Worm (Caenorhabditis elegans) whole organism, L1 larva: Measurements from ENCODE around the gene clec-180.

Experiments used
- C04F5.9 ChIP-seq: sonication (generic microtip); optimal IDR thresholded peaks from 2 replicates; lab custom pipeline; 2016; ENCODE audit warnings: missing genetic modification characterization, missing compliant biosample characterization
- F16B12.6 ChIP-seq: fragments of 150-350 bp; optimal IDR thresholded peaks from 2 replicates; lab custom pipeline; 2014; ENCODE audit warnings: missing biosample characterization, missing genetic modification characterization
- Y116A8C.19 ChIP-seq: sonication (generic microtip); optimal IDR thresholded peaks from 2 replicates; lab custom pipeline; 2016; ENCODE audit warnings: missing compliant biosample characterization, missing genetic modification characterization, borderline replicate concordance
- aha-1 ChIP-seq: fragments of 150-350 bp; optimal IDR thresholded peaks from 2 replicates; lab custom pipeline; 2014; ENCODE audit warnings: missing biosample characterization, missing genetic modification characterization
- alr-1 ChIP-seq: fragments of 200-800 bp; sonication (Bioruptor generic); optimal IDR thresholded peaks from 2 replicates; lab custom pipeline; 2018; ENCODE audit warnings: borderline replicate concordance, mild to moderate bottlenecking, missing genetic modification characterization, missing compliant biosample characterization
- blmp-1 ChIP-seq: fragments of 150-350 bp; optimal IDR thresholded peaks from 2 replicates; lab custom pipeline; 2014; ENCODE audit warnings: missing biosample characterization, missing genetic modification characterization
- ceh-63 ChIP-seq: fragments of 200-800 bp; sonication (Bioruptor generic); optimal IDR thresholded peaks from 2 replicates; lab custom pipeline; 2018; ENCODE audit warnings: mild to moderate bottlenecking, missing genetic modification characterization, missing compliant biosample characterization
- ceh-8 ChIP-seq: fragments of 200-800 bp; sonication (Bioruptor generic); optimal IDR thresholded peaks from 2 replicates; lab custom pipeline; 2018; ENCODE audit warnings: mild to moderate bottlenecking, missing genetic modification characterization, moderate library complexity, missing compliant biosample characterization
- ceh-82 ChIP-seq, 3 experiments: fragments of 150-350 bp in 1 of 3; sonication (generic microtip) in 2 of 3; optimal IDR thresholded peaks; 2 replicates each; lab custom pipeline; 2014 to 2017; ENCODE audit warnings: missing biosample characterization in 3 of 3, missing genetic modification characterization in 3 of 3
- ceh-88 ChIP-seq: fragments of 200-800 bp; sonication (Bioruptor generic); IDR thresholded peaks from 2 replicates; pipeline ENCODE4 v1.3.6; 2022; ENCODE audit warnings: missing genetic modification characterization, missing compliant biosample characterization
- ceh-90 ChIP-seq: sonication (generic microtip); optimal IDR thresholded peaks from 2 replicates; lab custom pipeline; 2016; ENCODE audit warnings: missing genetic modification characterization, missing compliant biosample characterization
- ces-1 ChIP-seq: fragments of 150-350 bp; optimal IDR thresholded peaks from 2 replicates; lab custom pipeline; 2014; ENCODE audit warnings: missing biosample characterization, missing genetic modification reagents, missing genetic modification characterization
- dpl-1 ChIP-seq, 3 experiments: fragments of 150-350 bp in 2 of 3; sonication (generic microtip) in 1 of 3; optimal IDR thresholded peaks; 2 replicates each; lab custom pipeline; 2014 to 2017; ENCODE audit warnings: missing biosample characterization in 3 of 3, missing genetic modification characterization in 3 of 3, missing genetic modification reagents in 3 of 3
- efl-1 ChIP-seq, 4 experiments: fragments of 150-350 bp; optimal IDR thresholded peaks in 3 of 4; peaks in 1 of 4; 1 replicate in 1 of 4; 2 replicates in 3 of 4; lab custom pipeline; 2014; ENCODE audit warnings: missing biosample characterization in 2 of 4, missing genetic modification characterization in 2 of 4, missing genetic modification reagents in 2 of 4
- efl-3 ChIP-seq: fragments of 200-800 bp; sonication (Bioruptor generic); optimal IDR thresholded peaks from 2 replicates; lab custom pipeline; 2018; ENCODE audit warnings: mild to moderate bottlenecking, missing genetic modification characterization, missing compliant biosample characterization
- egl-13 ChIP-seq: sonication (generic microtip); optimal IDR thresholded peaks from 2 replicates; lab custom pipeline; 2016; ENCODE audit warnings: missing genotype, missing genetic modification reagents, missing genetic modification characterization, missing compliant biosample characterization
- egl-27 ChIP-seq, 2 experiments: fragments of 150-350 bp in 1 of 2; sonication (generic microtip); optimal IDR thresholded peaks; 3 replicates each; lab custom pipeline; 2017 to 2018; ENCODE audit warnings: missing biosample characterization in 2 of 2, missing genetic modification characterization in 2 of 2, missing genetic modification reagents in 2 of 2
- ets-5 ChIP-seq: fragments of 200-800 bp; sonication (Bioruptor generic); IDR thresholded peaks from 2 replicates; pipeline ENCODE4 v1.3.6; 2022; ENCODE audit warnings: missing genetic modification characterization, missing compliant biosample characterization
- fkh-4 ChIP-seq: sonication (generic microtip); optimal IDR thresholded peaks from 2 replicates; lab custom pipeline; 2016; ENCODE audit warnings: missing compliant biosample characterization, missing genetic modification characterization, borderline replicate concordance
- fos-1 ChIP-seq: fragments of 150-350 bp; optimal IDR thresholded peaks from 2 replicates; lab custom pipeline; 2014; ENCODE audit warnings: missing biosample characterization, missing genetic modification characterization
- hlh-4 ChIP-seq: sonication (generic microtip); optimal IDR thresholded peaks from 2 replicates; lab custom pipeline; 2016; ENCODE audit warnings: mild to moderate bottlenecking, missing genetic modification characterization, missing compliant biosample characterization
- irx-1 ChIP-seq: sonication (generic microtip); optimal IDR thresholded peaks from 2 replicates; lab custom pipeline; 2016; ENCODE audit warnings: missing genetic modification characterization, missing compliant biosample characterization
- isw-1 ChIP-seq: fragments of 200-800 bp; sonication (Bioruptor generic); IDR thresholded peaks from 2 replicates; pipeline ENCODE4 v1.3.6; 2022; ENCODE audit warnings: missing genetic modification characterization, missing compliant biosample characterization
- lin-13 ChIP-seq: fragments of 150-350 bp; optimal IDR thresholded peaks from 2 replicates; lab custom pipeline; 2014; ENCODE audit warnings: missing biosample characterization, missing genetic modification reagents, missing genetic modification characterization
- lin-14 ChIP-seq: fragments of 200-800 bp; sonication (Bioruptor generic); optimal IDR thresholded peaks from 2 replicates; lab custom pipeline; 2018; ENCODE audit warnings: mild to moderate bottlenecking, missing genetic modification characterization, moderate library complexity, missing compliant biosample characterization
- lin-15B ChIP-seq: fragments of 150-350 bp; sonication (generic microtip); optimal IDR thresholded peaks from 3 replicates; lab custom pipeline; 2014; ENCODE audit warnings: missing biosample characterization, missing genetic modification characterization
- lin-35 ChIP-seq, 2 experiments: fragments of 150-350 bp; optimal IDR thresholded peaks; 2 replicates each; lab custom pipeline; 2014; ENCODE audit warnings: missing biosample characterization in 2 of 2, missing genetic modification characterization in 2 of 2, missing genetic modification reagents in 2 of 2
- lir-3 ChIP-seq: sonication (generic microtip); optimal IDR thresholded peaks from 2 replicates; lab custom pipeline; 2016; ENCODE audit warnings: mild to moderate bottlenecking, missing genetic modification characterization, moderate library complexity, missing compliant biosample characterization; ENCODE audit not compliant: poor library complexity
- lsy-2 ChIP-seq, 2 experiments: fragments of 150-350 bp; optimal IDR thresholded peaks; 2 replicates each; lab custom pipeline; 2014; ENCODE audit warnings: missing biosample characterization in 2 of 2, missing genetic modification characterization in 2 of 2
- mep-1 ChIP-seq: fragments of 150-350 bp; optimal IDR thresholded peaks from 2 replicates; lab custom pipeline; 2014; ENCODE audit warnings: missing biosample characterization, missing genetic modification characterization
- nhr-12 ChIP-seq: sonication (generic microtip); optimal IDR thresholded peaks from 2 replicates; lab custom pipeline; 2017; ENCODE audit warnings: missing biosample characterization, missing genetic modification characterization
- nhr-77 ChIP-seq: fragments of 150-350 bp; optimal IDR thresholded peaks from 2 replicates; lab custom pipeline; 2014; ENCODE audit warnings: missing biosample characterization, missing genetic modification characterization
- nhr-90 ChIP-seq: sonication (generic microtip); optimal IDR thresholded peaks from 2 replicates; lab custom pipeline; 2016; ENCODE audit warnings: mild to moderate bottlenecking, missing genetic modification characterization, missing compliant biosample characterization; ENCODE audit not compliant: poor library complexity
- pag-3 ChIP-seq: sonication (generic microtip); optimal IDR thresholded peaks from 2 replicates; lab custom pipeline; 2017; ENCODE audit warnings: missing genetic modification characterization, mild to moderate bottlenecking, missing compliant biosample characterization, antibody characterized with exemption, borderline replicate concordance; ENCODE audit not compliant: insufficient read depth
- pax-3 ChIP-seq: fragments of 200-800 bp; sonication (Bioruptor generic); optimal IDR thresholded peaks from 2 replicates; lab custom pipeline; 2018; ENCODE audit warnings: mild to moderate bottlenecking, missing genetic modification characterization, moderate library complexity, missing compliant biosample characterization
- pqm-1 ChIP-seq: sonication (generic microtip); optimal IDR thresholded peaks from 3 replicates; lab custom pipeline; 2017; ENCODE audit warnings: missing biosample characterization, missing genetic modification characterization
- skn-1 ChIP-seq: fragments of 150-350 bp; optimal IDR thresholded peaks from 2 replicates; lab custom pipeline; 2014; ENCODE audit warnings: missing biosample characterization, missing genetic modification characterization
- snpc-4 ChIP-seq: fragments of 150-350 bp; optimal IDR thresholded peaks from 2 replicates; lab custom pipeline; 2014; ENCODE audit warnings: missing biosample characterization, missing genetic modification characterization
- snu-23 ChIP-seq: sonication (generic microtip); optimal IDR thresholded peaks from 2 replicates; lab custom pipeline; 2016; ENCODE audit warnings: missing genetic modification characterization, missing compliant biosample characterization
- sox-4 ChIP-seq: sonication (generic microtip); optimal IDR thresholded peaks from 2 replicates; lab custom pipeline; 2016; ENCODE audit warnings: missing genetic modification characterization, missing compliant biosample characterization
- sup-37 ChIP-seq: fragments of 200-800 bp; sonication (Bioruptor generic); optimal IDR thresholded peaks from 2 replicates; lab custom pipeline; 2018; ENCODE audit warnings: mild to moderate bottlenecking, missing genetic modification characterization, missing compliant biosample characterization
- swsn-7 ChIP-seq: sonication (generic microtip); optimal IDR thresholded peaks from 2 replicates; lab custom pipeline; 2016; ENCODE audit warnings: missing genetic modification characterization, missing compliant biosample characterization
- unc-30 ChIP-seq: sonication (generic microtip); optimal IDR thresholded peaks from 2 replicates; lab custom pipeline; 2017; ENCODE audit warnings: missing biosample characterization, missing genetic modification characterization
- unc-86 ChIP-seq: sonication (generic microtip); optimal IDR thresholded peaks from 2 replicates; lab custom pipeline; 2016; ENCODE audit warnings: missing genetic modification characterization, missing compliant biosample characterization
- unc-98 ChIP-seq: fragments of 200-800 bp; sonication (Bioruptor generic); IDR thresholded peaks from 2 replicates; pipeline ENCODE4 v1.3.6; 2022; ENCODE audit warnings: missing genetic modification characterization, missing compliant biosample characterization
- zip-4 ChIP-seq: fragments of 200-800 bp; sonication (Bioruptor generic); optimal IDR thresholded peaks from 2 replicates; lab custom pipeline; 2018; ENCODE audit warnings: mild to moderate bottlenecking, missing genetic modification characterization, moderate library complexity, missing compliant biosample characterization

clec-180 gene

ce11 chrIV:7558653-7559052 is 10.0 kb upstream of the clec-180 start:
- TF ChIP-seq blmp-1 (no peak), ceh-63 (GFP tag; lab: Kevin White, UChicago) (no peak), fkh-4 (no peak), nhr-77 (tag; lab: Kevin White, UChicago) (no peak), F16B12.6 (tag; lab: Kevin White, UChicago) (no peak), ceh-90 (no peak), sox-4 (tag; lab: Kevin White, UChicago) (no peak), unc-30 (tag; lab: Kevin White, UChicago) (no peak), lir-3 (tag; lab: Kevin White, UChicago) (no peak), isw-1 (GFP tag; lab: Robert Waterston, UW) (no peak), snpc-4 (tag; lab: Kevin White, UChicago) (no peak), fos-1 (tag; lab: Kevin White, UChicago) (no peak), egl-27 (tag; optimal IDR thresholded peaks at IDR 0.05; lab: Kevin White, UChicago) (no peak), ces-1 (GFP tag; lab: Kevin White, UChicago) (no peak)
- TF ChIP-seq, all 84 proteins: peak for 0

ce11 chrIV:7559237-7559636 is 9.5 kb upstream of the clec-180 start:
- TF ChIP-seq zip-4 (GFP tag; lab: Kevin White, UChicago) (no peak), blmp-1 (peak; percentile 45)

- TF ChIP-seq C04F5.9 (tag; lab: Kevin White, UChicago) (no peak), ets-5 (GFP tag; lab: Robert Waterston, UW) (no peak), lin-13 (no peak), swsn-7 (tag; lab: Kevin White, UChicago) (no peak), ces-1 (GFP tag; lab: Kevin White, UChicago) (no peak), dpl-1 (GFP tag; optimal IDR thresholded peaks at IDR 0.05; lab: Kevin White, UChicago) (peak; percentile 4 to 67 (median 29)), lin-14 (GFP tag; lab: Kevin White, UChicago) (peak; percentile 16), lin-35 (GFP tag; optimal IDR thresholded peaks at IDR 0.05; lab: Kevin White, UChicago) (peak; percentile 20 to 78), unc-30 (tag; lab: Kevin White, UChicago) (no peak), efl-1 (optimal IDR thresholded peaks at IDR 0.05; lab: Kevin White, UChicago) (peak; percentile 40 to 63), efl-1 (GFP tag; optimal IDR thresholded peaks at IDR 0.05 in 1 of 2; lab: Kevin White, UChicago) (peak in 1 of 2 experiments; percentile 33), hlh-4 (tag; lab: Kevin White, UChicago) (no peak), blmp-1 (peak; percentile 69), efl-3 (GFP tag; lab: Kevin White, UChicago) (no peak), mep-1 (tag; lab: Kevin White, UChicago) (peak; percentile 28), nhr-90 (tag; lab: Kevin White, UChicago) (no peak), nhr-77 (tag; lab: Kevin White, UChicago) (peak; percentile 48), Y116A8C.19 (tag; lab: Kevin White, UChicago) (no peak), fkh-4 (no peak), egl-13 (no peak), lsy-2 (tag; optimal IDR thresholded peaks at IDR 0.05; lab: Kevin White, UChicago) (peak; percentile 8 to 86), fos-1 (tag; lab: Kevin White, UChicago) (no peak), pqm-1 (tag; lab: Kevin White, UChicago) (no peak), aha-1 (no peak), lir-3 (tag; lab: Kevin White, UChicago) (no peak), zip-4 (GFP tag; lab: Kevin White, UChicago) (no peak), snu-23 (GFP tag; lab: Kevin White, UChicago) (peak; percentile 29), unc-98 (GFP tag; lab: Robert Waterston, UW) (no peak), lin-15B (tag; lab: Kevin White, UChicago) (peak; percentile 80), ceh-8 (GFP tag; lab: Kevin White, UChicago) (no peak), pax-3 (tag; lab: Kevin White, UChicago) (no peak), irx-1 (tag; lab: Kevin White, UChicago) (no peak), sox-4 (tag; lab: Kevin White, UChicago) (no peak), skn-1 (tag; lab: Kevin White, UChicago) (peak; percentile 22), alr-1 (tag; lab: Kevin White, UChicago) (no peak), nhr-12 (no peak), ceh-82 (tag; optimal IDR thresholded peaks at IDR 0.05; lab: Kevin White, UChicago) (peak in 1 of 3 experiments; percentile 42), unc-86 (tag; lab: Kevin White, UChicago) (no peak), pag-3 (tag; lab: Kevin White, UChicago) (no peak), ceh-88 (GFP tag; lab: Robert Waterston, UW) (no peak), sup-37 (GFP tag; lab: Kevin White, UChicago) (no peak)
These were observed 7.0 kb upstream of the clec-180 start, which contains the start of gene ima-3 for ce11 chrIV:7561614-7562142. Gene ima-3, minus strand, starts transcription at chrIV:7561664.
